Worm (Caenorhabditis elegans): ENCODE data around the gene parg-1.

DNA sequence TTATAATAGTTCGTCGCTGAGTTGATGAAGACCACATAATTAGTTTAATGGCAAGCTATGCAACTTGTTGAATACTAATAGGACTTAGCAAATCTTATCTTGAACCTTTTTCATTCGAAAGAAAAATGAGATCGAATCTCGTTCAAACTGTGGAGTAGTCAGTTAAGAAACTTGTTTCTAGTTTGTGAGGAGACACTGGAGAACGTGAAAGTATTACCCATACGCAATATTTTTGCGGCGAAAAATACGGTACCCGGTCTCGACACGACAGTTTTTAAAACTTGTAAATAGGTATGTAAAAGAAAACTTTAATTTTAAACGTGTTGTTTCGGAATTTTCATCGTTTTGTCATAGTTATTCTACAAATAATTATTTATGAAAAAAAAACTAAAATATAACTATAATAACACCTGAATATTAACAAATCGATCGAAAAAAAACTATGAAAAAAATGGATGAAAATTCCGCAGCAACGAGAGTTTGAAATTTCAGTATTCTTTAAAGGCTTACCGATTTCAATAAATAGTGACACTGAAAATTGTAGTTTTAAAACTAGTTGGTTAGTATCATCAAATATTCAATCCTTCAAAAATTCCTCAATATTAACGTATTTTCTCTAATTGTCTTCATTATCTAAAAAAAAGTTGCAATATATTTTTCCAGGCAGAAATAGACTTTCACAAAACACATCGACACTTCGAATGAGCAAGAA lies at the start of gene parg-1, which contains the start of gene F20C5.7:
- TF ChIP-seq W03F9.2 (tag; optimal IDR thresholded peaks at IDR 0.05) (no peak), him-1 (tag; optimal IDR thresholded peaks at IDR 0.05) (no peak)

All from whole organism, L4/young adult.